Worm (Caenorhabditis elegans) whole organism, late embryonic: Measurements from ENCODE around the gene cyp-32A1.
A peak's percentile ranks its signal among the peaks of the same experiment; 100 is the strongest.

Source experiments
- C08G9.2 ChIP-seq: sonication (generic microtip); optimal IDR thresholded peaks from 2 replicates; lab custom pipeline; 2016; ENCODE audit warnings: mild to moderate bottlenecking, missing genetic modification characterization, moderate library complexity, missing compliant biosample characterization
- F13H6.1 ChIP-seq: sonication (generic microtip); optimal IDR thresholded peaks from 2 replicates; lab custom pipeline; 2016; ENCODE audit warnings: missing genetic modification characterization, missing compliant biosample characterization
- K09A11.1 ChIP-seq: sonication (generic microtip); optimal IDR thresholded peaks from 2 replicates; lab custom pipeline; 2017; ENCODE audit warnings: antibody characterized with exemption, mild to moderate bottlenecking, missing genetic modification characterization, missing compliant biosample characterization; ENCODE audit not compliant: insufficient read depth
- ceh-14 ChIP-seq: sonication (generic microtip); optimal IDR thresholded peaks from 2 replicates; lab custom pipeline; 2016; ENCODE audit warnings: missing genotype, missing genetic modification characterization, missing compliant biosample characterization
- ceh-18 ChIP-seq: sonication (generic microtip); optimal IDR thresholded peaks from 2 replicates; lab custom pipeline; 2016; ENCODE audit warnings: missing genetic modification characterization, missing compliant biosample characterization
- ceh-19 ChIP-seq: fragments of 200-800 bp; sonication (Bioruptor generic); optimal IDR thresholded peaks from 2 replicates; lab custom pipeline; 2018; ENCODE audit warnings: mild to moderate bottlenecking, missing genetic modification characterization, missing compliant biosample characterization
- ceh-34 ChIP-seq: sonication (generic microtip); optimal IDR thresholded peaks from 2 replicates; lab custom pipeline; 2016; ENCODE audit warnings: mild to moderate bottlenecking, missing genetic modification characterization, missing compliant biosample characterization
- ceh-48 ChIP-seq: sonication (generic microtip); optimal IDR thresholded peaks from 2 replicates; lab custom pipeline; 2016; ENCODE audit warnings: missing genetic modification characterization, inconsistent platforms, missing compliant biosample characterization
- ceh-6 ChIP-seq: fragments of 200-800 bp; sonication (Bioruptor generic); optimal IDR thresholded peaks from 2 replicates; lab custom pipeline; 2018; ENCODE audit warnings: mild to moderate bottlenecking, missing genetic modification characterization, missing compliant biosample characterization
- che-1 ChIP-seq: sonication (generic microtip); optimal IDR thresholded peaks from 2 replicates; lab custom pipeline; 2016; ENCODE audit warnings: mild to moderate bottlenecking, missing genetic modification characterization, missing compliant biosample characterization
- elt-2 ChIP-seq: sonication (generic microtip); optimal IDR thresholded peaks from 2 replicates; lab custom pipeline; 2016; ENCODE audit warnings: missing genetic modification reagents, missing genetic modification characterization, missing compliant biosample characterization
- ets-4 ChIP-seq: sonication (generic microtip); optimal IDR thresholded peaks from 2 replicates; lab custom pipeline; 2016; ENCODE audit warnings: missing genetic modification characterization, missing compliant biosample characterization
- fkh-6 ChIP-seq: sonication (generic microtip); optimal IDR thresholded peaks from 2 replicates; lab custom pipeline; 2016; ENCODE audit warnings: missing genetic modification characterization, missing compliant biosample characterization
- gmeb-2 ChIP-seq: sonication (generic microtip); optimal IDR thresholded peaks from 2 replicates; lab custom pipeline; 2016; ENCODE audit warnings: missing genetic modification characterization, inconsistent platforms, missing compliant biosample characterization
- hlh-8 ChIP-seq: sonication (generic microtip); optimal IDR thresholded peaks from 2 replicates; lab custom pipeline; 2016; ENCODE audit warnings: missing genotype, missing genetic modification characterization, missing compliant biosample characterization
- lin-11 ChIP-seq: fragments of 200-800 bp; sonication (Bioruptor generic); optimal IDR thresholded peaks from 2 replicates; lab custom pipeline; 2018; ENCODE audit warnings: mild to moderate bottlenecking, missing genetic modification characterization, missing compliant biosample characterization
- mec-3 ChIP-seq: sonication (generic microtip); optimal IDR thresholded peaks from 2 replicates; lab custom pipeline; 2016; ENCODE audit warnings: borderline replicate concordance, missing genetic modification characterization, missing compliant biosample characterization
- pat-9 ChIP-seq: fragments of 200-800 bp; sonication (Bioruptor generic); optimal IDR thresholded peaks from 2 replicates; lab custom pipeline; 2018; ENCODE audit warnings: mild to moderate bottlenecking, missing genetic modification characterization, moderate library complexity, missing compliant biosample characterization
- pqm-1 ChIP-seq: sonication (generic microtip); optimal IDR thresholded peaks from 2 replicates; lab custom pipeline; 2016; ENCODE audit warnings: missing genetic modification characterization, missing compliant biosample characterization
- pros-1 ChIP-seq: fragments of 150-350 bp; optimal IDR thresholded peaks from 2 replicates; lab custom pipeline; 2014; ENCODE audit warnings: missing biosample characterization, missing genetic modification reagents, missing genetic modification characterization
- sdc-2 ChIP-seq: sonication (generic microtip); optimal IDR thresholded peaks from 2 replicates; lab custom pipeline; 2016; ENCODE audit warnings: missing genotype, missing genetic modification characterization, missing compliant biosample characterization
- sox-4 ChIP-seq: sonication (generic microtip); optimal IDR thresholded peaks from 2 replicates; lab custom pipeline; 2017; ENCODE audit warnings: mild to moderate bottlenecking, missing genetic modification characterization, inconsistent platforms, missing compliant biosample characterization
- syd-9 ChIP-seq: sonication (generic microtip); optimal IDR thresholded peaks from 2 replicates; lab custom pipeline; 2016; ENCODE audit warnings: mild to moderate bottlenecking, missing genetic modification characterization, moderate library complexity, missing compliant biosample characterization
- tbx-2 ChIP-seq: sonication (generic microtip); optimal IDR thresholded peaks from 2 replicates; lab custom pipeline; 2016; ENCODE audit warnings: missing genetic modification characterization, missing compliant biosample characterization
- tbx-7 ChIP-seq: sonication (generic microtip); optimal IDR thresholded peaks from 2 replicates; lab custom pipeline; 2016; ENCODE audit warnings: missing genotype, missing genetic modification characterization, missing compliant biosample characterization
- ttx-3 ChIP-seq: sonication (generic microtip); optimal IDR thresholded peaks from 2 replicates; lab custom pipeline; 2016; ENCODE audit warnings: missing genetic modification reagents, missing genetic modification characterization, missing compliant biosample characterization
- unc-42 ChIP-seq: sonication (generic microtip); optimal IDR thresholded peaks from 2 replicates; lab custom pipeline; 2016; ENCODE audit warnings: missing genotype, missing genetic modification characterization, missing compliant biosample characterization
- unc-86 ChIP-seq: sonication (generic microtip); optimal IDR thresholded peaks from 2 replicates; lab custom pipeline; 2016; ENCODE audit warnings: missing genetic modification characterization, missing compliant biosample characterization
- ztf-16 ChIP-seq: sonication (generic microtip); optimal IDR thresholded peaks from 2 replicates; lab custom pipeline; 2017; ENCODE audit warnings: missing genetic modification characterization, missing compliant biosample characterization

cyp-32A1 gene

ce11 chrV:7808444-7808843, 26.8 kb downstream of the cyp-32A1 start:
- no peak for TF ChIP-seq ceh-48 (tag; lab: Kevin White, UChicago)
- no peak for TF ChIP-seq C08G9.2 (tag; lab: Kevin White, UChicago)
- TF ChIP-seq, all 69 proteins: peak for 0

ce11 chrV:7809320-7810256, 28.0 kb downstream of the cyp-32A1 start, which contains the start of gene ZK742.3:
ZK742.3 (minus strand) TSS chrV:7809912.
- TF ChIP-seq sdc-2, result no peak
- TF ChIP-seq che-1, result no peak
- no peak for TF ChIP-seq pqm-1
- TF ChIP-seq syd-9, result no peak
- no peak for TF ChIP-seq ceh-34 (tag; lab: Kevin White, UChicago)
- TF ChIP-seq pros-1 (tag; lab: Kevin White, UChicago), result no peak
- no peak for TF ChIP-seq sox-4 (tag; lab: Kevin White, UChicago)
- no peak for TF ChIP-seq lin-11 (tag; lab: Kevin White, UChicago)
- no peak for TF ChIP-seq ztf-16 (tag; lab: Kevin White, UChicago)
- no peak for TF ChIP-seq K09A11.1 (tag; lab: Kevin White, UChicago)
- no peak for TF ChIP-seq pat-9 (tag; lab: Kevin White, UChicago)
- no peak for TF ChIP-seq gmeb-2 (tag; lab: Kevin White, UChicago)
- no peak for TF ChIP-seq ceh-18
- no peak for TF ChIP-seq ceh-19

ce11 chrV:7810591-7810990, 29.0 kb downstream of the cyp-32A1 start:
- TF ChIP-seq syd-9, result no peak
- TF ChIP-seq elt-2 (tag; lab: Kevin White, UChicago), result no peak
- no peak for TF ChIP-seq fkh-6 (tag; lab: Kevin White, UChicago)
- TF ChIP-seq ceh-6 (GFP tag; lab: Kevin White, UChicago), result no peak
- no peak for TF ChIP-seq tbx-7 (tag; lab: Kevin White, UChicago)
- no peak for TF ChIP-seq unc-86
- no peak for TF ChIP-seq F13H6.1 (tag; lab: Kevin White, UChicago)
- TF ChIP-seq, all 69 proteins: peak for 0

ce11 chrV:7811758-7812157, 30.1 kb downstream of the cyp-32A1 start, which contains the start of gene ZK742.4:
ZK742.4 (minus strand) TSS chrV:7811792.
- TF ChIP-seq tbx-2 (tag; lab: Kevin White, UChicago) (peak; percentile 12), ceh-14 (no peak)
- TF ChIP-seq, all 69 proteins: peak for 1

ce11 chrV:7814601-7815000, 33.0 kb downstream of the cyp-32A1 start, which contains the start of gene ZK742.6:
ZK742.6 (minus strand) TSS chrV:7814942.
- TF ChIP-seq ets-4 (tag; lab: Kevin White, UChicago), result no peak
- no peak for TF ChIP-seq tbx-2 (tag; lab: Kevin White, UChicago)
- no peak for TF ChIP-seq ttx-3 (tag; lab: Kevin White, UChicago)
- no peak for TF ChIP-seq syd-9
- TF ChIP-seq ceh-18, result no peak
- no peak for TF ChIP-seq mec-3 (tag; lab: Kevin White, UChicago)
- TF ChIP-seq K09A11.1 (tag; lab: Kevin White, UChicago), result no peak
- TF ChIP-seq hlh-8 (tag; lab: Kevin White, UChicago), result no peak

- no peak for TF ChIP-seq C08G9.2 (tag; lab: Kevin White, UChicago)
- peak; percentile 95 for TF ChIP-seq unc-42 (tag; lab: Kevin White, UChicago)
These were observed 34.9 kb downstream of the cyp-32A1 start for ce11 chrV:7816486-7816885.
